Worm (Caenorhabditis elegans) whole organism, L1 larva: ENCODE measurements around the gene cdr-2.

ENCODE experiments used
- aha-1 ChIP-seq: fragments of 150-350 bp; optimal IDR thresholded peaks from 2 replicates; lab custom pipeline; 2014; ENCODE audit warnings: missing biosample characterization, missing genetic modification characterization
- aly-2 ChIP-seq: fragments of 150-350 bp; optimal IDR thresholded peaks from 2 replicates; lab custom pipeline; 2014; ENCODE audit warnings: missing biosample characterization, missing genetic modification characterization
- ama-1 ChIP-seq: fragments of 150-350 bp; optimal IDR thresholded peaks from 2 replicates; lab custom pipeline; 2014
- ces-1 ChIP-seq: fragments of 150-350 bp; optimal IDR thresholded peaks from 2 replicates; lab custom pipeline; 2014; ENCODE audit warnings: missing biosample characterization, missing genetic modification reagents, missing genetic modification characterization
- fos-1 ChIP-seq: fragments of 150-350 bp; optimal IDR thresholded peaks from 2 replicates; lab custom pipeline; 2014; ENCODE audit warnings: missing biosample characterization, missing genetic modification characterization
- lin-39 ChIP-seq: fragments of 150-350 bp; optimal IDR thresholded peaks from 2 replicates; lab custom pipeline; 2014; ENCODE audit warnings: missing biosample characterization, missing genetic modification reagents, missing genetic modification characterization
- mdl-1 ChIP-seq, 2 experiments: fragments of 150-350 bp; optimal IDR thresholded peaks; 2 replicates each; lab custom pipeline; 2014 to 2017; ENCODE audit warnings: missing biosample characterization in 2 of 2, missing genetic modification characterization in 2 of 2, inconsistent platforms in 1 of 2
- pqm-1 ChIP-seq: sonication (generic microtip); optimal IDR thresholded peaks from 3 replicates; lab custom pipeline; 2017; ENCODE audit warnings: missing biosample characterization, missing genetic modification characterization
- tbx-2 ChIP-seq: sonication (generic microtip); optimal IDR thresholded peaks from 2 replicates; lab custom pipeline; 2016; ENCODE audit warnings: missing genetic modification characterization, missing compliant biosample characterization

- TF ChIP-seq pqm-1 (tag; lab: Kevin White, UChicago): no peak
- TF ChIP-seq lin-39 (tag; lab: Kevin White, UChicago): no peak
- TF ChIP-seq fos-1 (tag; lab: Kevin White, UChicago): no peak
- TF ChIP-seq ces-1 (GFP tag; lab: Kevin White, UChicago): no peak
- no peak for TF ChIP-seq ama-1
- TF ChIP-seq tbx-2 (tag; lab: Kevin White, UChicago): no peak
- TF ChIP-seq mdl-1 (tag; optimal IDR thresholded peaks at IDR 0.05; lab: Kevin White, UChicago): no peak
- no peak for TF ChIP-seq aly-2 (tag; lab: Kevin White, UChicago)
- no peak for TF ChIP-seq aha-1 (tag; lab: Kevin White, UChicago)
Observed at ce11 chrV:12377256-12377655, 38.3 kb downstream of the cdr-2 start, which contains the start of gene K01D12.1.
